Worm (Caenorhabditis elegans) whole organism, mixed stage, embryonic: Measurements from ENCODE around the gene mes-6.

Experiments used
- M03D4.4 ChIP-seq: sonication (generic microtip); optimal IDR thresholded peaks from 2 replicates; lab custom pipeline; 2017; ENCODE audit warnings: mild to moderate bottlenecking, missing genetic modification characterization, missing compliant biosample characterization
- bed-3 ChIP-seq: fragments of 200-800 bp; sonication (Bioruptor generic); optimal IDR thresholded peaks from 3 replicates; lab custom pipeline; 2018; ENCODE audit warnings: mild to moderate bottlenecking, missing genetic modification characterization, moderate library complexity, missing compliant biosample characterization
- blmp-1 ChIP-seq: fragments of 150-350 bp; optimal IDR thresholded peaks from 2 replicates; lab custom pipeline; 2014; ENCODE audit warnings: missing biosample characterization, missing genetic modification characterization
- ceh-39 ChIP-seq: fragments of 150-350 bp; optimal IDR thresholded peaks from 2 replicates; lab custom pipeline; 2014; ENCODE audit warnings: missing biosample characterization, missing genetic modification characterization
- ceh-43 ChIP-seq: fragments of 200-800 bp; sonication (Bioruptor generic); optimal IDR thresholded peaks from 2 replicates; lab custom pipeline; 2018; ENCODE audit warnings: mild to moderate bottlenecking, missing genetic modification characterization, moderate library complexity, missing compliant biosample characterization
- ceh-83 ChIP-seq: fragments of 200-800 bp; sonication (Bioruptor generic); optimal IDR thresholded peaks from 2 replicates; lab custom pipeline; 2018; ENCODE audit warnings: mild to moderate bottlenecking, missing genetic modification characterization, missing compliant biosample characterization
- ces-1 ChIP-seq: fragments of 150-350 bp; optimal IDR thresholded peaks from 2 replicates; lab custom pipeline; 2014; ENCODE audit warnings: missing biosample characterization, missing genetic modification reagents, missing genetic modification characterization
- cnd-1 ChIP-seq: fragments of 200-800 bp; sonication (Bioruptor generic); optimal IDR thresholded peaks from 2 replicates; lab custom pipeline; 2018; ENCODE audit warnings: mild to moderate bottlenecking, missing genetic modification characterization, missing compliant biosample characterization
- drap-1 ChIP-seq: fragments of 200-800 bp; sonication (Bioruptor generic); optimal IDR thresholded peaks from 3 replicates; lab custom pipeline; 2018; ENCODE audit warnings: mild to moderate bottlenecking, missing genetic modification characterization, missing compliant biosample characterization
- elt-1 ChIP-seq: sonication (generic microtip); optimal IDR thresholded peaks from 2 replicates; lab custom pipeline; 2017; ENCODE audit warnings: missing genetic modification characterization, mild to moderate bottlenecking, missing compliant biosample characterization, antibody characterized with exemption, moderate library complexity, borderline replicate concordance; ENCODE audit not compliant: insufficient read depth
- elt-3 ChIP-seq: fragments of 150-350 bp; optimal IDR thresholded peaks from 2 replicates; lab custom pipeline; 2014; ENCODE audit warnings: missing biosample characterization, missing genetic modification characterization
- flh-1 ChIP-seq: fragments of 200-800 bp; sonication (Bioruptor generic); optimal IDR thresholded peaks from 2 replicates; lab custom pipeline; 2018; ENCODE audit warnings: mild to moderate bottlenecking, missing genetic modification characterization, moderate library complexity, missing compliant biosample characterization
- ham-2 ChIP-seq: fragments of 200-800 bp; sonication (Bioruptor generic); optimal IDR thresholded peaks from 2 replicates; lab custom pipeline; 2018; ENCODE audit warnings: mild to moderate bottlenecking, missing genetic modification characterization, missing compliant biosample characterization
- hlh-1 ChIP-seq: fragments of 150-350 bp; optimal IDR thresholded peaks from 2 replicates; lab custom pipeline; 2014; ENCODE audit warnings: missing biosample characterization, missing genetic modification reagents, missing genetic modification characterization
- lin-13 ChIP-seq: fragments of 150-350 bp; optimal IDR thresholded peaks from 2 replicates; lab custom pipeline; 2014; ENCODE audit warnings: missing biosample characterization, missing genetic modification characterization
- lsy-2 ChIP-seq: fragments of 150-350 bp; optimal IDR thresholded peaks from 2 replicates; lab custom pipeline; 2014; ENCODE audit warnings: missing biosample characterization, missing genetic modification characterization
- mep-1 ChIP-seq: fragments of 150-350 bp; optimal IDR thresholded peaks from 2 replicates; lab custom pipeline; 2017; ENCODE audit warnings: missing biosample characterization, missing genetic modification reagents, missing genetic modification characterization, inconsistent platforms
- nhr-12 ChIP-seq: fragments of 150-350 bp; optimal IDR thresholded peaks from 2 replicates; lab custom pipeline; 2014; ENCODE audit warnings: missing biosample characterization, missing genetic modification characterization
- nhr-2 ChIP-seq: fragments of 150-350 bp; optimal IDR thresholded peaks from 2 replicates; lab custom pipeline; 2014; ENCODE audit warnings: missing biosample characterization, missing genetic modification characterization
- nhr-237 ChIP-seq: fragments of 150-350 bp; optimal IDR thresholded peaks from 2 replicates; lab custom pipeline; 2014; ENCODE audit warnings: missing biosample characterization, missing genetic modification characterization
- nhr-28 ChIP-seq: fragments of 150-350 bp; optimal IDR thresholded peaks from 2 replicates; lab custom pipeline; 2014; ENCODE audit warnings: missing biosample characterization, missing genetic modification characterization
- nhr-76 ChIP-seq: sonication (generic microtip); optimal IDR thresholded peaks from 2 replicates; lab custom pipeline; 2017; ENCODE audit warnings: missing biosample characterization, missing genetic modification characterization
- pha-4 ChIP-seq: fragments of 150-350 bp; optimal IDR thresholded peaks from 2 replicates; lab custom pipeline; 2018; ENCODE audit warnings: missing biosample characterization, missing genetic modification reagents, missing genetic modification characterization
- sem-2 ChIP-seq: fragments of 200-800 bp; sonication (Bioruptor generic); optimal IDR thresholded peaks from 2 replicates; lab custom pipeline; 2018; ENCODE audit warnings: mild to moderate bottlenecking, missing genetic modification characterization, missing compliant biosample characterization
- snpc-4 ChIP-seq: fragments of 150-350 bp; optimal IDR thresholded peaks from 2 replicates; lab custom pipeline; 2014; ENCODE audit warnings: missing biosample characterization, missing genetic modification characterization
- sptf-1 ChIP-seq: sonication (generic microtip); optimal IDR thresholded peaks from 2 replicates; lab custom pipeline; 2017; ENCODE audit warnings: mild to moderate bottlenecking, missing genetic modification characterization, moderate library complexity, missing compliant biosample characterization
- tbx-8 ChIP-seq: fragments of 200-800 bp; sonication (Bioruptor generic); optimal IDR thresholded peaks from 2 replicates; lab custom pipeline; 2018; ENCODE audit warnings: mild to moderate bottlenecking, missing genetic modification characterization, moderate library complexity, missing compliant biosample characterization
- unc-120 ChIP-seq: sonication (generic microtip); optimal IDR thresholded peaks from 2 replicates; lab custom pipeline; 2017; ENCODE audit warnings: missing genetic modification characterization, missing compliant biosample characterization; ENCODE audit not compliant: poor library complexity, severe bottlenecking
- unc-39 ChIP-seq: fragments of 150-350 bp; optimal IDR thresholded peaks from 2 replicates; lab custom pipeline; 2014; ENCODE audit warnings: missing biosample characterization, missing genetic modification characterization
- zip-8 ChIP-seq: fragments of 150-350 bp; optimal IDR thresholded peaks from 2 replicates; lab custom pipeline; 2014; ENCODE audit warnings: missing biosample characterization, missing genetic modification characterization
- ztf-11 ChIP-seq: fragments of 150-350 bp; optimal IDR thresholded peaks from 2 replicates; lab custom pipeline; 2014; ENCODE audit warnings: missing biosample characterization, missing genetic modification characterization

The mes-6 gene

ce11 chrIV:8473756-8474155, 37.3 kb upstream of the mes-6 start, which contains the start of gene C28C12.11:
TSS of gene C28C12.11 (plus strand) at chrIV:8474056.
- TF ChIP-seq nhr-76 (tag; lab: Kevin White, UChicago) (no peak), zip-8 (tag; lab: Kevin White, UChicago) (no peak), ceh-43 (GFP tag; lab: Kevin White, UChicago) (no peak)

- no peak for TF ChIP-seq mep-1 (tag; lab: Kevin White, UChicago)
- TF ChIP-seq unc-120 (tag; lab: Kevin White, UChicago), result no peak
- TF ChIP-seq ztf-11 (tag; lab: Kevin White, UChicago), result no peak
- TF ChIP-seq flh-1 (GFP tag; lab: Kevin White, UChicago), result no peak
- TF ChIP-seq drap-1, result no peak
- no peak for TF ChIP-seq bed-3 (GFP tag; lab: Kevin White, UChicago)
- no peak for TF ChIP-seq zip-8 (tag; lab: Kevin White, UChicago)
- no peak for TF ChIP-seq elt-3
- no peak for TF ChIP-seq ceh-83
- no peak for TF ChIP-seq pha-4 (tag; lab: Kevin White, UChicago)
- TF ChIP-seq sem-2, result no peak
- TF ChIP-seq lin-13 (tag; lab: Kevin White, UChicago), result no peak
Observed at ce11 chrIV:8475030-8475679, 35.9 kb upstream of the mes-6 start.

ce11 chrIV:8476166-8476565, 34.9 kb upstream of the mes-6 start:
- peak; percentile 79 for TF ChIP-seq hlh-1 (tag; lab: Kevin White, UChicago)
- no peak for TF ChIP-seq mep-1 (tag; lab: Kevin White, UChicago)

- TF ChIP-seq nhr-28 (no peak), sptf-1 (tag; lab: Kevin White, UChicago) (no peak), ces-1 (GFP tag; lab: Kevin White, UChicago) (no peak), zip-8 (tag; lab: Kevin White, UChicago) (no peak), nhr-12 (no peak), tbx-8 (GFP tag; lab: Kevin White, UChicago) (no peak)
Observed at ce11 chrIV:8476880-8477279, 34.2 kb upstream of the mes-6 start, which contains the start of gene spp-10. TSS of gene spp-10 (plus strand) at chrIV:8477180.

DNA sequence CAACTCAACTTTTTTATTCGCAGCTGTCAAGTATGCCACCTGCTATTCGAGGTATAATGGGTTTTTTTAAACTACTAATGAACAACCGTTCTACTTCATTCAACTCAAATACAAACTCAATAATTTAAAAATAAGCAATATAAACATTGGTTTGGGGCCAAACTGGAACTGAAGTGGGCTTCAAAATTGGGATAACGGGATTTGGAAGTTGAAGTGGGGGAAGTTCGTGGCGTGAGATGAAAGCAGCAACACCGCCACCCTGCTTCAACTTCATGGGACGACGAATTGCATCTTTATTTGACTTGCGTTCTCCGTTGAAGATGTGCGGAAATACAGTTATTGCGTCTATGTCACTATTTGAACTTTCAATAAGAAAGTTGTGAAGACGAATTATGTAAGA, 32.6 kb upstream of the mes-6 start:
- TF ChIP-seq cnd-1 (tag; lab: Kevin White, UChicago) (no peak), tbx-8 (GFP tag; lab: Kevin White, UChicago) (no peak), elt-3 (no peak), nhr-76 (tag; lab: Kevin White, UChicago) (no peak), flh-1 (GFP tag; lab: Kevin White, UChicago) (no peak), lin-13 (tag; lab: Kevin White, UChicago) (no peak), drap-1 (no peak), ham-2 (GFP tag; lab: Kevin White, UChicago) (no peak), unc-39 (tag; lab: Kevin White, UChicago) (no peak), nhr-12 (no peak), ces-1 (GFP tag; lab: Kevin White, UChicago) (no peak), M03D4.4 (tag; lab: Kevin White, UChicago) (no peak), hlh-1 (tag; lab: Kevin White, UChicago) (no peak), unc-120 (tag; lab: Kevin White, UChicago) (no peak), nhr-237 (tag; lab: Kevin White, UChicago) (no peak)

- no peak for TF ChIP-seq flh-1 (GFP tag; lab: Kevin White, UChicago)
- no peak for TF ChIP-seq blmp-1 (tag; lab: Kevin White, UChicago)
- TF ChIP-seq ceh-83, result no peak
- TF ChIP-seq nhr-76 (tag; lab: Kevin White, UChicago), result no peak
- no peak for TF ChIP-seq sem-2
Observed at ce11 chrIV:8479346-8479745, 31.7 kb upstream of the mes-6 start, which contains the start of gene hlh-12. TSS of gene hlh-12 (minus strand) at chrIV:8479446.

DNA sequence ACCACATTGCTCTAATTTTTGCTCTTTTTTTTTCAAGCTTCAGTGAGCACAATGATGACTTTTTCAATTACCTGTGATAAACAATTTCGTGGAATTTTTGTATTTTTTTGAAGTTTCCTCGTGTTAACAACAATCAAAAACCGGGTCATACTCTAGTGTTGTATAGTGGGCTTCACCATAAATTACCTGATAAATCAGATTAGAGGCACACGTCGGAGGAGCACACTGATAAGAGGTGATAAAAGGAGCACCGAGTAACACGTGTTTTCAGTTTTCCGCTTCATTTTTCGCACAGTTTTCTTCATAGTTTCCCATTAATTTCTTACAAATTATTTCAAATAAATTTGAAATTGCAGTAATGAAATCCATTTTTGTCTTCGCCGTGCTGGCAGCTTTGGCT, 29.8 kb upstream of the mes-6 start, which contains the start of gene spp-8:
spp-8 (plus strand) TSS at position 357 of the 400 bp plus-strand sequence.
- TF ChIP-seq drap-1, result no peak
- no peak for TF ChIP-seq bed-3 (GFP tag; lab: Kevin White, UChicago)
- TF ChIP-seq nhr-28, result no peak
- no peak for TF ChIP-seq lsy-2 (tag; lab: Kevin White, UChicago)
- no peak for TF ChIP-seq cnd-1 (tag; lab: Kevin White, UChicago)
- no peak for TF ChIP-seq snpc-4 (tag; lab: Kevin White, UChicago)
- no peak for TF ChIP-seq elt-3
- no peak for TF ChIP-seq elt-1 (tag; lab: Kevin White, UChicago)
- no peak for TF ChIP-seq ceh-43 (GFP tag; lab: Kevin White, UChicago)
- no peak for TF ChIP-seq ces-1 (GFP tag; lab: Kevin White, UChicago)
- TF ChIP-seq ceh-83, result no peak
- TF ChIP-seq nhr-12, result no peak
- TF ChIP-seq ceh-39, result no peak
- TF ChIP-seq nhr-237 (tag; lab: Kevin White, UChicago), result no peak
- no peak for TF ChIP-seq nhr-2 (tag; lab: Kevin White, UChicago)
